Fruit fly (Drosophila melanogaster): ENCODE data around the gene otu.
A peak's percentile ranks its signal among the peaks of the same experiment; 100 is the strongest.

otu gene

dm6 chrX:8442161-8442560 lies 47.2 kb downstream of the otu start, which contains the start of gene CG12123:
CG12123 (minus strand) TSS chrX:8442348.
- no peak for TF ChIP-seq esg (GFP tag; conservative IDR thresholded peaks at IDR 0.05)
- no peak for TF ChIP-seq CG10366 (GFP tag; IDR thresholded peaks at IDR 0.05)
- TF ChIP-seq Blimp-1 (GFP tag; optimal IDR thresholded peaks at IDR 0.05), result no peak
- no peak for TF ChIP-seq CG9876 (GFP tag; optimal IDR thresholded peaks at IDR 0.05)
- peak; percentile 7 for TF ChIP-seq MESR4 (GFP tag; optimal IDR thresholded peaks at IDR 0.05)
- TF ChIP-seq tll (GFP tag; optimal IDR thresholded peaks at IDR 0.05), result no peak
- TF ChIP-seq stwl (tag; optimal IDR thresholded peaks at IDR 0.05), result peak; percentile 5
- no peak for TF ChIP-seq abd-A (tag; optimal IDR thresholded peaks at IDR 0.05)
- no peak for TF ChIP-seq Hand (GFP tag; optimal IDR thresholded peaks at IDR 0.05)
- peak; percentile 25 for TF ChIP-seq Myb (GFP tag; optimal IDR thresholded peaks at IDR 0.05)
- TF ChIP-seq Mad (GFP tag; optimal IDR thresholded peaks at IDR 0.05), result no peak
- no peak for TF ChIP-seq Dip3 (GFP tag; optimal IDR thresholded peaks at IDR 0.05)
- no peak for TF ChIP-seq CG15269 (tag; optimal IDR thresholded peaks at IDR 0.05)
- no peak for TF ChIP-seq Ada2b (GFP tag; IDR thresholded peaks at IDR 0.05)
- TF ChIP-seq CG30431 (GFP tag; optimal IDR thresholded peaks at IDR 0.05), result no peak
- no peak for TF ChIP-seq phol (tag; optimal IDR thresholded peaks at IDR 0.05)
- TF ChIP-seq CG2120 (GFP tag; optimal IDR thresholded peaks at IDR 0.05), result no peak
- TF ChIP-seq az2 (GFP tag; optimal IDR thresholded peaks at IDR 0.05), result no peak
- 0 out of 2 replicates have a peak, but pooled peaks have one; percentile 16 for TF ChIP-seq E2f1 (GFP tag; IDR thresholded peaks at IDR 0.05)
- TF ChIP-seq Dref (GFP tag; IDR thresholded peaks at IDR 0.05), result peak; percentile 65
- no peak for TF ChIP-seq chinmo (GFP tag; IDR thresholded peaks at IDR 0.05; ENCODE audit: partially characterized antibody)
- TF ChIP-seq CG33213 (GFP tag; optimal IDR thresholded peaks at IDR 0.05), result no peak
- no peak for TF ChIP-seq CG2889 (GFP tag; IDR thresholded peaks at IDR 0.05)
- no peak for TF ChIP-seq cad (GFP tag; optimal IDR thresholded peaks at IDR 0.05)
- 0 out of 3 replicates have a peak, but pooled peaks have one; percentile 19 for TF ChIP-seq row (GFP tag; IDR thresholded peaks at IDR 0.05)
- TF ChIP-seq CG6689 (GFP tag; IDR thresholded peaks at IDR 0.05), result no peak
- no peak for TF ChIP-seq CG7839 (tag; optimal IDR thresholded peaks at IDR 0.05)
- TF ChIP-seq gt (GFP tag; IDR thresholded peaks at IDR 0.05), result no peak
- TF ChIP-seq CG15479 (GFP tag; optimal IDR thresholded peaks at IDR 0.05), result no peak
- no peak for TF ChIP-seq sd (tag; optimal IDR thresholded peaks at IDR 0.05)
- TF ChIP-seq ttk (GFP tag; IDR thresholded peaks at IDR 0.05), result no peak
- TF ChIP-seq slp2 (GFP tag; optimal IDR thresholded peaks at IDR 0.05), result no peak
- TF ChIP-seq CG2199 (GFP tag; IDR thresholded peaks at IDR 0.05), result no peak
- TF ChIP-seq dimm (GFP tag; IDR thresholded peaks at IDR 0.05), result no peak
- TF ChIP-seq otp (GFP tag; IDR thresholded peaks at IDR 0.05), result no peak
- TF ChIP-seq Atf-2 (GFP tag; optimal IDR thresholded peaks at IDR 0.05), result no peak
- no peak for TF ChIP-seq bab2 (GFP tag; optimal IDR thresholded peaks at IDR 0.05)
- TF ChIP-seq hkb (optimal IDR thresholded peaks at IDR 0.05), result peak; percentile 21
- no peak for TF ChIP-seq hkb (GFP tag; IDR thresholded peaks at IDR 0.05)
- no peak for TF ChIP-seq lab (GFP tag; optimal IDR thresholded peaks at IDR 0.05)
- peak; percentile 95 for TF ChIP-seq CG14710 (tag; optimal IDR thresholded peaks at IDR 0.05)
- no peak for TF ChIP-seq ash1 (GFP tag; optimal IDR thresholded peaks at IDR 0.05)
- no peak for TF ChIP-seq tx (GFP tag; optimal IDR thresholded peaks at IDR 0.05)
- no peak for TF ChIP-seq HLHmδ (GFP tag; optimal IDR thresholded peaks at IDR 0.05)
- TF ChIP-seq CG4820 (GFP tag; optimal IDR thresholded peaks at IDR 0.05), result no peak
- no peak for TF ChIP-seq wdn (GFP tag; IDR thresholded peaks at IDR 0.05)
- TF ChIP-seq Fer3 (tag; optimal IDR thresholded peaks at IDR 0.05), result no peak
- TF ChIP-seq Hmx (GFP tag; optimal IDR thresholded peaks at IDR 0.05), result no peak
- no peak for TF ChIP-seq eve (GFP tag; optimal IDR thresholded peaks at IDR 0.05)
- no peak for TF ChIP-seq sob (GFP tag; IDR thresholded peaks at IDR 0.05)
- peak; percentile 85 for TF ChIP-seq E2f2 (GFP tag; IDR thresholded peaks at IDR 0.05)
- no peak for TF ChIP-seq CG18476 (GFP tag; optimal IDR thresholded peaks at IDR 0.05)
- TF ChIP-seq Ets97D (GFP tag; optimal IDR thresholded peaks at IDR 0.05), result no peak
